Fruit fly (Drosophila melanogaster): Measurements from ENCODE around the gene gcm2.

Gene gcm2

DNA sequence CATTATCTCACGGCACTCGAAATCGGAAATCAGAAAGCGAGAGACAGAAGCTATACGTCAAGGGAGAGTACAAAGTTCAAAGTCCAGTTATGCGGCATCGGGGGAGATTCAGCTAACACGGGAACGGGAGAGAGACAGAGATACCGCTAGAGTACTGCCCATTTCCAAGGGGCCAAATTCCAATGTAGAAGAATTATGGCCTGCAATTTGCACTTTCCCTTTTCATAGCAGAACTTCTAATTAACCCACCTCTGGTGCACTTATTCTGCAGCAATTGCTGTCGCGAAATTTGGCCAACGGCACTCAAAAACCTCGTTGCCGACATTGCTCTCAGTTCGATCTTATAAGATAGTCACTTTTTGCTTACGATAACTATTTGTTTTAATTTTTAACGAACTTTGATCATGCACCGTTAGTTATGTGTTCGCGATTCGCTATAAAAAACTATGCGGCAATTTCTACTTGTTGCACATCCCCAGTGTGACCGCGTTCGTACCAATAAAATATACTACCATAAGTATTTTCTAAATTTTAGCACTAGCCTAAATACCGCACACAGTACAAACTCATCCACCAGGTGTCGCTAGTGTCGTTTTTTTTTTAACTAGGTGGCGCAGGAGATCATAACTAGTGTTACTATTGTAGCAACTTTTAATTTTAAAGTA lies 32.0 kb upstream of the gcm2 start, which contains the start of gene Mtpalpha:
Gene Mtpalpha, minus strand, starts transcription at position 501 of the 665 bp plus-strand sequence.
- TF ChIP-seq pan (optimal IDR thresholded peaks at IDR 0.05): no peak

DNA sequence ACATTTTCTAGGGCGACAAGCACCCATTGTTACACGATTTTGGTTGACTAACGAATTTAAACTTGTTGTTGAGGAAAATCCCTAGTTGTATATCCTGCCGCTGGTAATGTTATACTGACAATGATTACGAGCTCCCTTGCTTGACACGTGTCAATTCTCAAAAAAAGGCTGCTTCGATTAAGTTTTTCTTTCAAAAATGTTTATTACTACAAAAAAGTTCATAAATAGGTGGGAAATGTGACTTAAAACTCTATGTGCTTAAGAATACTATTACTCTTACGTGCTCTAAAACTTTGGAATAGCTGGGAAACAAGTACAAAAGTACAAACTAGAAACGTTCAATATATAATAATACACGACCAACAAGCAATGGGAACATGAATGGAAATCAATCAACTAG lies 28.8 kb upstream of the gcm2 start, which contains the start of gene CG31709:
Gene CG31709, minus strand, starts transcription at position 101 of the 400 bp plus-strand sequence.
- TF ChIP-seq EcR (GFP tag; optimal IDR thresholded peaks at IDR 0.05) (no peak), usp (GFP tag; optimal IDR thresholded peaks at IDR 0.05) (no peak), CG8478 (optimal IDR thresholded peaks at IDR 0.05) (no peak), psq (optimal IDR thresholded peaks at IDR 0.05) (no peak), pan (optimal IDR thresholded peaks at IDR 0.05) (no peak), Dll (optimal IDR thresholded peaks at IDR 0.05) (no peak)

DNA sequence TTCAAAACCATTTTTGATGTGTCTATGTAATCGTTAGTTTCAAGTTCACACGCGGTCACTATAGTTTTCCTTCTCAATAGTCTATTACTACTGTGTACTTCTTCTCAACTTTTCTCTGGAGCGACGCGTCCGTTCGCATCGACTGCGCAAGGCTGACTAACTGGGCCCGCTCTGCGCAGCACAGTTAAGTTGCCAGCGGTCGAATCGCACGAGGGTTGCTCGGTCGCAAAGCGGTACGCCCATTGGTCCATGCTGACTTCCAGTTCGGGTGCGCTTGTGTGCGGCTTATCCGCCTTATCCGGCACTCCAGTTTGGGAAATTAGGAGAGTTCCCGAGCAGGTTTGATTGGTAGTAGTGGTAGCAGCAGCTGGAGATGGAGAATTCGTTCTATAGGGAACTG lies 26.8 kb upstream of the gcm2 start, which contains the start of gene gcm:
Gene gcm, minus strand, starts transcription at position 164 of the 400 bp plus-strand sequence.
- TF ChIP-seq pan (optimal IDR thresholded peaks at IDR 0.05) (no peak), Dll (optimal IDR thresholded peaks at IDR 0.05) (no peak), psq (optimal IDR thresholded peaks at IDR 0.05) (no peak)

DNA sequence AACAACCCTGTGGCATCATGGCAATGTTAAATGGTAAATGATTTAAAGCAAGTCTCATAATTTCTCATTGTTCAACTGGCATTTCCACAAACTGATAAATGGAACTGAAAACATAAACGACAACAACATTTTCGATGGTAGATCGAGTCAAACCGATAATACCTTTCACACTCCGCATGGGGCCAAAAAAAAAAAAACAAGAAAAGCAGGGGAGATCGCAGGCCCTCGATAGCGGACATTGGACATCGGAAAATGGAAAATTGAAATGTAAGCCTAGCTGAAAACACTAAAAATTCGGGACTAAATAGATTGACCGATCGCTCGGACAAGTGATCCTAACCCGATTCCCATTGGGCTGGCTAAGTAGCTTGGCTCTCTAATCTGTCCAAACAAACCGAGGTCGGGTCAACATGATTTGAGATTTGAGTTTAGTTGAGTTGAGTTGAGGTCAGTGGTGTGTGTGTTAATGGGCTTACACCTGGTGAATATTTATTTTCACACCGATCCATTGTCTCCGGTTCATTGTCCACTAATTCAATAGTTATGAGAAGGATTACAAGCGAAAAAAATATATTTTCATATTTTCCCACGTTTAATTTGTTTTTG lies 24.2 kb upstream of the gcm2 start:
- no peak for TF ChIP-seq usp (GFP tag; optimal IDR thresholded peaks at IDR 0.05)
- TF ChIP-seq Dll (optimal IDR thresholded peaks at IDR 0.05): no peak
- no peak for TF ChIP-seq CG8478 (optimal IDR thresholded peaks at IDR 0.05)
- TF ChIP-seq EcR (GFP tag; optimal IDR thresholded peaks at IDR 0.05): no peak
- TF ChIP-seq pan (optimal IDR thresholded peaks at IDR 0.05): no peak
- no peak for TF ChIP-seq psq (optimal IDR thresholded peaks at IDR 0.05)

DNA sequence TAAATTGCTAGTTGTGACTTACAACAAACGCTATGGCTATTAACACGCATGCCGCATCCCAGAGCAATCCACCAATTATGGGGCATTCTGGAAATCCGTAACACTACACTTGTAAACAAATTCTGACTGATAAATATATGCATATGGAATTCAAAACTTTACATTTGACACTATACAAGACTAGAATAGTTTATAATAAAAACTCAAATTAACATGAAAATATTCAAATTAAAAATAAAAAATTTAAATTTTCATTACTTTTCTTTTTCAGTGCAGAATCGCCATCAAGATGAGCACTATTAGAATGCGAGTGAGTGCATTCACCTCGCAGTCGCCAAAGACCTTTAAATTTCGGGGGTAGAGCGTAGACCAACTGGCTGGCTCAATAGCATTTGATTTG lies 22.4 kb upstream of the gcm2 start:
- TF ChIP-seq CG8478 (optimal IDR thresholded peaks at IDR 0.05): no peak
- TF ChIP-seq EcR (GFP tag; optimal IDR thresholded peaks at IDR 0.05): no peak
- TF ChIP-seq Dll (optimal IDR thresholded peaks at IDR 0.05): no peak
- TF ChIP-seq psq (optimal IDR thresholded peaks at IDR 0.05): no peak

DNA sequence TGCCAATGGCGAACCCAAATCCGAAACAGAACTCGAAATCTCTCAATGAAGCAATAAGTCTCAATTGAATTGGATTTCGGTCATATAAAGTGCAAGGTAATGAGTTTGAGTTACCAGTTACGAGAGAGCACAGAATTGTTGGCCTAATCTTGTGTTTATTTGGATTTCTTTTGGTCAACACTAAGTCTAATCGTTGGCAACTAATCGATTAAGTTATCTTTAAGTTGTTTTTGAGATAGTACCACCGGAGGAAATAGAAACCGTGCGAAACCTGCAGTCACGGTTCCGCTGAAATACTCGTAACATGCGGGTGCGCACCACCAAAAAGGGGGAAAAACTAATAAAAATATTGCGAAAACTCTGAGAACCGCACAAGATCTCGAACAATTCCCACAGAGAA lies 19.2 kb upstream of the gcm2 start, which contains the start of gene CG3841:
Gene CG3841, plus strand, starts transcription at position 301 of the 400 bp plus-strand sequence.
- no peak for TF ChIP-seq EcR (GFP tag; optimal IDR thresholded peaks at IDR 0.05)
- no peak for TF ChIP-seq usp (GFP tag; optimal IDR thresholded peaks at IDR 0.05)
- TF ChIP-seq pan (optimal IDR thresholded peaks at IDR 0.05): no peak
- no peak for TF ChIP-seq psq (optimal IDR thresholded peaks at IDR 0.05)
- TF ChIP-seq Dll (optimal IDR thresholded peaks at IDR 0.05): no peak
- no peak for TF ChIP-seq CG8478 (optimal IDR thresholded peaks at IDR 0.05)

DNA sequence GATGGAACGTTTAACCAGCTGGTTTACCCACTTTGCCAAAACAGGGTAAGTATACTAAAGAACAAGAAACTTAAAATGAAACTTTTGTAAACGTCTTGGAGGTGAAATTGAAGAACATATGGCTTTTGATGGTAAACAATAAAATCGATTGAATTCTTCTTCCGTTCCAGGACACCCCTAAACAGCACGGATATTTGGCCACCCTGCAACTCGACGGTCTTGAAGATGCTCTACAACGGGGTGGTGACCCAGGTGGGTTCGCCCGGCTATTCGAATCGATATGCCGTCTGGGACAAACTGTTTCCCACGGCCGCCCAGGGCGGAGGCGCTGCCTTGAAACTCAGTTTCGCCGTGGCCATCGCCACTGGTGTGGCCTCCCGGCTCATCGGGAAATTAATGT lies 17.2 kb upstream of the gcm2 start:
- TF ChIP-seq pan (optimal IDR thresholded peaks at IDR 0.05): no peak
- no peak for TF ChIP-seq usp (GFP tag; optimal IDR thresholded peaks at IDR 0.05)
- no peak for TF ChIP-seq EcR (GFP tag; optimal IDR thresholded peaks at IDR 0.05)
- TF ChIP-seq CG8478 (optimal IDR thresholded peaks at IDR 0.05): no peak
- no peak for TF ChIP-seq Dll (optimal IDR thresholded peaks at IDR 0.05)
- TF ChIP-seq psq (optimal IDR thresholded peaks at IDR 0.05): no peak

DNA sequence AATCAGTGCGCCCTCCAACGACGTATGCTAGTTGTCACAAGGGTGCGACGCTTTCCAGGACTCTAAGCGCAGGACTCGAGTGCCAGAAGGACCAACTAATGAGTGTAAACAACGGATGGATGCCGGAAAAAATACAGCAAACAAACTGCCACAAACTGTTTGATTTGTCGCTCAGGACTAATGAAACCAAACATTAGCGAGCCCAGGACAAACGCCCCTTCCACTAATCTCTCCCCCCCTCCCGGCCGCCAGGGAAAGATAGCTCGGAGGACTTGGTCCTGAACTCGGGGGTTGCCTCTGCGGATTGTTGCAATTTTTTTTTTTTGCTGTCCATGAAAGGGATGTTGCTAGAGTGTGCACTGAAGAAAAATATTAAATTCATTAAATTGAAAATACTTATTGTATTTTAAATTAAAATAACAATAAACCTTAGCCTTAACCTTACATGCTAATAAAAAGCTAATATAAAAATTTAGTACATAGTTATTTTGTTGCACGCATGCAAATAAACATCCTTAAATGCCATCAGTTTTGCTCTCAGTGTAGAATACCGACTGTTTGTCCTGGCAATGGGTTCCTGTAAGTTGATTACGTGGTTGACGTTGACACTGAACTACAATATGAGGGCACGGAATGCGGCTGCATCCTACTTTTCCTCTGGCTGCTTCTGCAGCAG lies 13.6 kb upstream of the gcm2 start:
- TF ChIP-seq usp (GFP tag; optimal IDR thresholded peaks at IDR 0.05): no peak
- no peak for TF ChIP-seq Dll (optimal IDR thresholded peaks at IDR 0.05)
- no peak for TF ChIP-seq psq (optimal IDR thresholded peaks at IDR 0.05)

DNA sequence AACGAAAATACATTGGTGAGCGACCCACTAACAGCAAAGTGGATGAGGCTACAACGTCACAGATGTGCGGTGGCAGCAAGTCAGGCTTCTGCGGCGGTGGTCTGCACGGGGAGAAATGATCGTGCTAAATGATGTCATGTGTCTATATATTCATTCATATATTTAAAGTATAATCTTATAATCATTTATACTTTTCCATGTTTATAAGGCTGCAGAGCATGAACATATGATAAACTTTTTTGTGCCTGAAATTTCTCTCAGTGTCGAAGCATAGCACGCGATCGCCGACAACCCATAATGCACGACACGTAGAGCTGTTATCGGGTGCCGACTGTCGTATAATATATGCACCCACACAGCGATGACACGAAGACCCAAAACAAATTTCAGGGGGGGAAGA lies 10.0 kb upstream of the gcm2 start:
- TF ChIP-seq psq (optimal IDR thresholded peaks at IDR 0.05) (no peak), usp (GFP tag; optimal IDR thresholded peaks at IDR 0.05) (no peak), Dll (optimal IDR thresholded peaks at IDR 0.05) (no peak), EcR (GFP tag; optimal IDR thresholded peaks at IDR 0.05) (no peak), pan (optimal IDR thresholded peaks at IDR 0.05) (no peak), CG8478 (optimal IDR thresholded peaks at IDR 0.05) (no peak)

DNA sequence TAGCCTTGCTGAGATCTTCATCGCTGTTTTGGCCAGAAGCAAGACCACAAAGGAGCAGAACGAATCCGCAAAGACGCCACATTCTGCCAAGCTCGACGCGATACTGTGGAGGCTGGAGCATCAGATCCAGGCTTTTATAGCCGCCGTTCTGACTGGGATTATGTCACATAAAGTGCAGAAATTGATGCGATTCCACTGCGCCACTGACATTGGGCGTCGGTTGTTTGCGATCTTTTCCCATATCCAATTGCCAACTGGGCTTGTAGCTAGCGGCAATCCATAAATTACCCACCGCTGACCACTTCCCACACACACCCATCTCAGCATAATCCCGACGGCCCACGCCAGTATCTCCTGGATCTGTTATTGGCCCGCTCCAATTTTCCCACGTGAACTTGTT lies 7.6 kb upstream of the gcm2 start, which contains the start of gene CG4382:
Gene CG4382, minus strand, starts transcription at position 101 of the 400 bp plus-strand sequence.
- TF ChIP-seq Dll (optimal IDR thresholded peaks at IDR 0.05) (no peak), pan (optimal IDR thresholded peaks at IDR 0.05) (no peak), CG8478 (optimal IDR thresholded peaks at IDR 0.05) (no peak), psq (optimal IDR thresholded peaks at IDR 0.05) (no peak), usp (GFP tag; optimal IDR thresholded peaks at IDR 0.05) (no peak), EcR (GFP tag; optimal IDR thresholded peaks at IDR 0.05) (no peak)

DNA sequence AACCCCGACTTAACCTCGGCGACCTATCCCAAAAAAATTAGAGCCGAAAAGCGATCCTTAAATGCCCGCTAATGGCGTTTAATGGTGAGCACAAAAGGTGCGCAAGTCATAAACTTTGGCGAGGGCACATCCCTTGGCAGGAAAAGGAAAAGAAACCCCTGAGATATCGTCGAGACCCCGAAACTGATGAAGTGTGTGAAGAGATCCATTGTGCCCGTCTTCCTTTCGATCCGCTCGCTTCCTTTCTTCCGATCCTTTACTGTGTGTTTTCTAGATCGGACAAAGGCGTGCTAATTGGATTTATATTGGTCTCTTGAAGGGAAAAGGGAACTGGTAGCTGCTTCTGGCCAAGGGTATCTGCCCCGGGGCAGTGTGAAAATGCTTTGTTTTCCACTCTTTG lies 7.1 kb upstream of the gcm2 start:
- TF ChIP-seq CG8478 (optimal IDR thresholded peaks at IDR 0.05): no peak
- TF ChIP-seq usp (GFP tag; optimal IDR thresholded peaks at IDR 0.05): no peak
- TF ChIP-seq psq (optimal IDR thresholded peaks at IDR 0.05): no peak
- TF ChIP-seq EcR (GFP tag; optimal IDR thresholded peaks at IDR 0.05): no peak
- TF ChIP-seq pan (optimal IDR thresholded peaks at IDR 0.05): no peak
- no peak for TF ChIP-seq Dll (optimal IDR thresholded peaks at IDR 0.05)

DNA sequence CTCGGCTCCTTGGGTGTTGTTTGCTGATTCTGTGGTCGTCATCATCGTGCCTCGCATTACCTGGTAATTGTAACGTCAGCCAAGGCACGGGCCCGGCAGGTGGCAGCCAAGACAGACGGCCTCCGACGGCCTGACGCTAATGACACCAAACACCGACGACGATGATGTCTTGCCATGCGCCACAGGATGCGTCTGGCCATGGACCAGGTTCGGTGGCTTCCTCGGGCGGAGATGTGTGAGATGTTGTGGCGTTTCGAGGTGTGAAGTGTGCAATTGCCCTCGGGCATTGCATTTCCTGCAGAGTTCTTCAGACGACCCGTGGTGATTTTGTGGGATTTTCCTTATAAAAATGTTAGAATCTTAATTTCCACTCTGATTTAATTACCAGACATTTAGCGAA lies 6.3 kb upstream of the gcm2 start:
- no peak for TF ChIP-seq Dll (optimal IDR thresholded peaks at IDR 0.05)
- no peak for TF ChIP-seq pan (optimal IDR thresholded peaks at IDR 0.05)
- TF ChIP-seq EcR (GFP tag; optimal IDR thresholded peaks at IDR 0.05): no peak
- TF ChIP-seq usp (GFP tag; optimal IDR thresholded peaks at IDR 0.05): no peak
- no peak for TF ChIP-seq CG8478 (optimal IDR thresholded peaks at IDR 0.05)
- TF ChIP-seq psq (optimal IDR thresholded peaks at IDR 0.05): no peak

Data from whole organism.